Worm (Caenorhabditis elegans) whole organism, young adult: Measurements from ENCODE around the gene gtf-2F1.

Experiments used
- Y95B8A.8 ChIP-seq: fragments of 200-800 bp; sonication (Bioruptor generic); IDR thresholded peaks from 2 replicates; pipeline ENCODE4 v1.3.6; 2022; ENCODE audit warnings: missing genetic modification reagents, missing genetic modification characterization, missing compliant biosample characterization
- aptf-2 ChIP-seq: fragments of 200-800 bp; sonication (Bioruptor generic); conservative IDR thresholded peaks from 2 replicates; pipeline ENCODE4 v1.3.6; 2022; ENCODE audit warnings: missing genetic modification reagents, missing genetic modification characterization, missing compliant biosample characterization
- ceh-40 ChIP-seq: fragments of 200-800 bp; sonication (Bioruptor generic); IDR thresholded peaks from 2 replicates; pipeline ENCODE4 v1.3.6; 2022; ENCODE audit warnings: missing genetic modification characterization, missing compliant biosample characterization
- chd-7 ChIP-seq: sonication (generic microtip); optimal IDR thresholded peaks from 2 replicates; lab custom pipeline; 2016; ENCODE audit warnings: mild to moderate bottlenecking, missing genetic modification characterization, moderate library complexity, missing compliant biosample characterization
- efl-1 ChIP-seq: fragments of 150-350 bp; optimal IDR thresholded peaks from 2 replicates; lab custom pipeline; 2014; ENCODE audit warnings: missing biosample characterization, missing genetic modification reagents, missing genetic modification characterization
- him-1 ChIP-seq: sonication (generic microtip); optimal IDR thresholded peaks from 2 replicates; lab custom pipeline; 2016; ENCODE audit warnings: missing genotype, missing genetic modification reagents, missing genetic modification characterization, missing compliant biosample characterization
- let-607 ChIP-seq, 2 experiments: fragments of 200-800 bp in 1 of 2; sonication (Bioruptor generic) in 1 of 2; sonication (generic microtip) in 1 of 2; optimal IDR thresholded peaks; 2 replicates each; lab custom pipeline; 2016 to 2018; ENCODE audit warnings: mild to moderate bottlenecking in 2 of 2, missing compliant biosample characterization in 2 of 2, missing genetic modification characterization in 2 of 2, moderate library complexity in 2 of 2, missing genotype in 1 of 2
- lin-35 ChIP-seq, 3 experiments: fragments of 150-350 bp in 2 of 3; sonication (generic microtip) in 1 of 3; optimal IDR thresholded peaks; 2 replicates each; lab custom pipeline; 2014 to 2018; ENCODE audit warnings: missing biosample characterization in 3 of 3, missing genetic modification characterization in 3 of 3, missing genetic modification reagents in 3 of 3
- nfya-1 ChIP-seq: sonication (generic microtip); optimal IDR thresholded peaks from 2 replicates; lab custom pipeline; 2017; ENCODE audit warnings: antibody characterized with exemption, missing compliant biosample characterization, missing genetic modification characterization, borderline replicate concordance; ENCODE audit not compliant: insufficient read depth
- pha-4 ChIP-seq: fragments of 150-350 bp; sonication (generic microtip); optimal IDR thresholded peaks from 2 replicates; lab custom pipeline; 2014; ENCODE audit warnings: missing biosample characterization, missing genetic modification reagents, missing genetic modification characterization
- snpc-1.1 ChIP-seq: sonication (generic microtip); optimal IDR thresholded peaks from 2 replicates; lab custom pipeline; 2017; ENCODE audit warnings: missing genetic modification characterization, mild to moderate bottlenecking, missing compliant biosample characterization, antibody characterized with exemption, moderate library complexity, missing genotype, missing genetic modification reagents; ENCODE audit not compliant: insufficient read depth
- unc-130 ChIP-seq: sonication (generic microtip); optimal IDR thresholded peaks from 2 replicates; lab custom pipeline; 2016; ENCODE audit warnings: missing genetic modification reagents, missing genetic modification characterization, missing compliant biosample characterization

DNA sequence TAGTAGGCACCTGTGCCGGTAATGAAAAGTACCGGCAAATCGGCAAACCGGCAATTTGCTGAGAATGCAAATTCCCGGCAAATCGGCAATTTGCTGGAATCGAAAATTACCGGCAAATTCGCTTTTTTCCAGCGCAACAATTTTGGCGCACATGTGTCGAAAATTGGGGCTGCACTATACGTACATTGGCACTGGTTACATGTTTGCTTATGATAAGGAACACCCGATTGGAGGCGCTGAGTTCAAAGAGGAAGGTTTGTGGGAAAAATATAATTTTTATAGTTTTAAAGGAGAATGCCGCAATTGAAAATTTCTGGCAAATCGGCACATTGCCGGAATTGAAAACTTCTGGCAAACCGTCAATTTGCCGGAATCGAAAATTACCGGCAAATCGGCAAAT lies 4.1 kb upstream of the gtf-2F1 start:
- no peak for TF ChIP-seq snpc-1.1 (tag; lab: Kevin White, UChicago)
- TF ChIP-seq efl-1 (GFP tag; lab: Kevin White, UChicago): no peak
- no peak for TF ChIP-seq lin-35 (GFP tag; optimal IDR thresholded peaks at IDR 0.05; lab: Kevin White, UChicago)
- no peak for TF ChIP-seq aptf-2 (GFP tag; lab: Robert Waterston, UW)
- no peak for TF ChIP-seq let-607 (tag; optimal IDR thresholded peaks at IDR 0.05; lab: Kevin White, UChicago)
- no peak for TF ChIP-seq nfya-1 (tag; lab: Kevin White, UChicago)
- no peak for TF ChIP-seq unc-130 (GFP tag; lab: Kevin White, UChicago)
- TF ChIP-seq him-1 (tag; lab: Kevin White, UChicago): no peak
- TF ChIP-seq chd-7 (tag; lab: Kevin White, UChicago): no peak
- TF ChIP-seq pha-4 (tag; lab: Kevin White, UChicago): no peak
- 0 out of 2 replicates have a peak, but pooled peaks have one; percentile 41 for TF ChIP-seq Y95B8A.8
- no peak for TF ChIP-seq ceh-40 (GFP tag; lab: Robert Waterston, UW)
